Fruit fly (Drosophila melanogaster) whole organism, prepupa: Measurements from ENCODE around the gene par-6.
A peak's percentile ranks its signal among the peaks of the same experiment; 100 is the strongest.

Experiments
- Blimp-1 ChIP-seq: fragments of 200-800 bp; sonication (Bioruptor generic); optimal IDR thresholded peaks from 3 replicates; lab custom pipeline; 2017; ENCODE audit warnings: missing biosample characterization, missing genetic modification characterization, mild to moderate bottlenecking, moderate library complexity, missing genetic modification reagents
- CG11902 ChIP-seq: fragments of 200-800 bp; sonication (Bioruptor generic); optimal IDR thresholded peaks from 3 replicates; lab custom pipeline; 2016; ENCODE audit warnings: missing biosample characterization, missing genetic modification characterization
- CG9139 ChIP-seq: fragments of 200-800 bp; sonication (Bioruptor generic); optimal IDR thresholded peaks from 3 replicates; lab custom pipeline; 2017; ENCODE audit warnings: missing biosample characterization, mild to moderate bottlenecking, missing genetic modification characterization
- pdm3 ChIP-seq: fragments of 200-800 bp; sonication (Bioruptor generic); optimal IDR thresholded peaks from 3 replicates; lab custom pipeline; 2016; ENCODE audit warnings: missing biosample characterization, missing genetic modification characterization

DNA sequence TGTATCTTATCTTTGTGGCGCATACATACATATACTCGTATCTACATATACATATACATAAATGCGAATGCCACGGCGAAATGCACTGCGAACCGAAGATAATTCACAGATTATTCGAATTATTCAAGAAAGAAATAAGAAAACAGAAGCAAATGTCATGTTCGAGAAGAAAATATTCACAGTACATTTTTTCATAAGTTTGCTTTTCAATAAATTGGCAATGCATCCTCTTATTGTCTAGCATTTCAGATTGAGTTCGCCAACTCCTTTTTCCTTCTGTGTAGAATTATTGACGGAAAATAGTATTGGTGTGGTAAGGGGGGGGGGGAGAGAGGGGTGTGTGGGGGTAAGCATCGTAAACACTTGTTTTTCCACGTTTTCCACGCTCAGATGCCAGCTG lies 15.3 kb downstream of the par-6 start:
- TF ChIP-seq CG9139 (no peak), pdm3 (GFP tag; lab: Kevin White, UChicago) (peak; percentile 22), Blimp-1 (GFP tag; lab: Kevin White, UChicago) (no peak), CG11902 (GFP tag; lab: Kevin White, UChicago) (no peak)
